Worm (Caenorhabditis elegans): ENCODE data around the gene F33H12.1.

Gene F33H12.1

DNA sequence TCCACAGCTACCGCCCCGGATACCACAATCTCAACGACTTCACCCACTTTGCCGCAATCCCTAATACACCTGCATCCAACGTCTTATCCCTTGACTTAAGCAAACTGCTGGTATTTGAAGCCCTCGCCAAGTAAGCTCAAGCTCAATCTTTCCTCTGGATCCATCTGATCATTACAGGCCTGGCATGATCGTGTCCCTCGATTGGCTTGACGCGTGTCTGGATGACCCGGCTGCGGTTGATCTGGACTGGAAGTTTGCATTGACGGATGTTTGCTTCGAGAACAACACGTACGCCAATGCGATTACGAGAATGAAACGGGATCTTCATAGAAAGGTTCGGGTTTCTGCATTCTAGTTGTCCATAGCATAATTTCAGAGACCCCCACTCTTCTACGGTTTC lies 655 bp downstream of the F33H12.1 start:
- peak; percentile 91 for TF ChIP-seq aha-1 (tag)
- no peak for TF ChIP-seq lin-1 (GFP tag; IDR thresholded peaks at IDR 0.05)

DNA sequence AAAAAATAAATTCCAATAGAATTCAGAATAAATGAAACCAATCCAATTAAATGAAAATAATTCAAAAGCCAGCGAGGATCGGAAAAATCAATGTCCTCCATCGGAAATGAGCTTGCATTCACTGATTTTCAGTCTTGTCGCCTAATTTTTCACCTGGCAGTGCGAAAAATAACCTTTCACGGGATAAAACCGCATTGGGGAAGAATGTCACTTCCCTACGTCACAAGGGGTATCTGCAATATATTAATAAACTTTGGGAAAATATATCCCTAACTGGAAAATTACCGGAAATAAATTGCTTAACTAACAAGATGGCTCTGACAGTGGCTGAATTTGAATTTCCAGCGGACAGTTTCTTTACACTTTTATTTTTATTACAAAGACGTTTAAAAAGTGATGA lies 5.0 kb downstream of the F33H12.1 start, which contains the start of gene sri-77:
TSS of gene sri-77 (minus strand) at position 101 of the 400 bp plus-strand sequence.
- TF ChIP-seq sdz-12 (GFP tag; optimal IDR thresholded peaks at IDR 0.05) (no peak), ceh-28 (tag; optimal IDR thresholded peaks at IDR 0.05) (no peak), T26A8.4 (GFP tag; IDR thresholded peaks at IDR 0.05) (no peak), ama-1 (optimal IDR thresholded peaks at IDR 0.05) (no peak), ceh-20 (GFP tag; IDR thresholded peaks at IDR 0.05) (no peak), F37D6.2 (tag; optimal IDR thresholded peaks at IDR 0.05) (no peak), lir-3 (tag; optimal IDR thresholded peaks at IDR 0.05) (no peak)

- no peak for TF ChIP-seq Y48G9A.11 (GFP tag; IDR thresholded peaks at IDR 0.05)
- TF ChIP-seq daf-12 (tag; optimal IDR thresholded peaks at IDR 0.05) = no peak
- no peak for TF ChIP-seq lin-39 (tag; optimal IDR thresholded peaks at IDR 0.05)
- TF ChIP-seq attf-4 (tag; optimal IDR thresholded peaks at IDR 0.05) = no peak
- TF ChIP-seq aly-2 (tag; optimal IDR thresholded peaks at IDR 0.05) = no peak
- TF ChIP-seq nhr-77 (tag; optimal IDR thresholded peaks at IDR 0.05) = no peak
- TF ChIP-seq hlh-11 (tag; optimal IDR thresholded peaks at IDR 0.05) = peak; percentile 67
- no peak for TF ChIP-seq mep-1 (tag; optimal IDR thresholded peaks at IDR 0.05)
- TF ChIP-seq zfp-3 (GFP tag; conservative IDR thresholded peaks at IDR 0.05) = no peak
- TF ChIP-seq daf-19 (GFP tag; conservative IDR thresholded peaks at IDR 0.05) = no peak
- TF ChIP-seq tag-97 (GFP tag; IDR thresholded peaks at IDR 0.05) = no peak
- TF ChIP-seq snpc-4 (tag; optimal IDR thresholded peaks at IDR 0.05) = no peak
- TF ChIP-seq ceh-82 (tag; optimal IDR thresholded peaks at IDR 0.05) = no peak
- no peak for TF ChIP-seq ceh-20 (GFP tag; IDR thresholded peaks at IDR 0.05)
- peak; percentile 65 for TF ChIP-seq nhr-28 (tag; optimal IDR thresholded peaks at IDR 0.05)
- TF ChIP-seq fkh-10 (GFP tag; optimal IDR thresholded peaks at IDR 0.05) = no peak
- no peak for TF ChIP-seq nhr-42 (GFP tag; IDR thresholded peaks at IDR 0.05)
- TF ChIP-seq vab-7 (GFP tag; IDR thresholded peaks at IDR 0.05) = no peak
- no peak for TF ChIP-seq zfp-2 (tag; optimal IDR thresholded peaks at IDR 0.05)
- TF ChIP-seq mxl-2 (GFP tag; conservative IDR thresholded peaks at IDR 0.05) = no peak
- TF ChIP-seq ama-1 (optimal IDR thresholded peaks at IDR 0.05) = no peak
- peak; percentile 45 for TF ChIP-seq nhr-102 (tag; optimal IDR thresholded peaks at IDR 0.05)
- TF ChIP-seq snpc-1.2 (GFP tag; IDR thresholded peaks at IDR 0.05) = no peak
- TF ChIP-seq dpl-1 (GFP tag; optimal IDR thresholded peaks at IDR 0.05) = no peak
- TF ChIP-seq nhr-111 (GFP tag; optimal IDR thresholded peaks at IDR 0.05) = no peak
- no peak for TF ChIP-seq Y5F2A.4 (GFP tag; optimal IDR thresholded peaks at IDR 0.05)
- TF ChIP-seq mdl-1 (tag; optimal IDR thresholded peaks at IDR 0.05) = peak in 1 of 2 experiments; percentile 3
- TF ChIP-seq F44E2.7 (GFP tag; IDR thresholded peaks at IDR 0.05) = no peak
- peak; percentile 77 for TF ChIP-seq pqm-1 (tag; optimal IDR thresholded peaks at IDR 0.05)
- TF ChIP-seq ceh-32 (tag; optimal IDR thresholded peaks at IDR 0.05; ENCODE audit: poor library complexity) = no peak
- no peak for TF ChIP-seq daf-16 (GFP tag; optimal IDR thresholded peaks at IDR 0.05)
- TF ChIP-seq daf-16 (tag; optimal IDR thresholded peaks at IDR 0.05) = peak; percentile 49
- no peak for TF ChIP-seq T26A8.4 (GFP tag; IDR thresholded peaks at IDR 0.05)
- TF ChIP-seq rbr-2 (tag; optimal IDR thresholded peaks at IDR 0.05) = no peak
- TF ChIP-seq saeg-2 (GFP tag; IDR thresholded peaks at IDR 0.05) = no peak
- no peak for TF ChIP-seq spr-1 (tag; optimal IDR thresholded peaks at IDR 0.05)
- no peak for TF ChIP-seq aha-1 (tag)
- TF ChIP-seq ztf-7 (tag; optimal IDR thresholded peaks at IDR 0.05) = no peak
- TF ChIP-seq spr-3 (GFP tag; optimal IDR thresholded peaks at IDR 0.05) = no peak
- no peak for TF ChIP-seq ZK337.2 (GFP tag; IDR thresholded peaks at IDR 0.05)
- no peak for TF ChIP-seq Y105C5A.15 (GFP tag; IDR thresholded peaks at IDR 0.05)
- no peak for TF ChIP-seq jun-1 (tag; optimal IDR thresholded peaks at IDR 0.05)
- no peak for TF ChIP-seq nhr-48 (tag; optimal IDR thresholded peaks at IDR 0.05)
- TF ChIP-seq ZK546.5 (tag; optimal IDR thresholded peaks at IDR 0.05) = no peak
These were observed 10.1 kb downstream of the F33H12.1 start, which contains the start of gene sri-38 for ce11 chrII:2610202-2610912. Gene sri-38 (plus strand): TSS chrII:2610862.
